Worm (Caenorhabditis elegans) whole organism, late embryonic: Measurements from ENCODE around the gene T08B6.1.

Experiments
- C08G9.2 ChIP-seq: sonication (generic microtip); optimal IDR thresholded peaks from 2 replicates; lab custom pipeline; 2016; ENCODE audit warnings: mild to moderate bottlenecking, missing genetic modification characterization, moderate library complexity, missing compliant biosample characterization
- C38D4.7 ChIP-seq: fragments of 200-800 bp; sonication (Bioruptor generic); optimal IDR thresholded peaks from 2 replicates; lab custom pipeline; 2018; ENCODE audit warnings: mild to moderate bottlenecking, missing genetic modification characterization, moderate library complexity, missing compliant biosample characterization
- K02D7.2 ChIP-seq: sonication (generic microtip); optimal IDR thresholded peaks from 2 replicates; lab custom pipeline; 2017; ENCODE audit warnings: mild to moderate bottlenecking, missing genetic modification characterization, missing compliant biosample characterization
- K09A11.1 ChIP-seq: sonication (generic microtip); optimal IDR thresholded peaks from 2 replicates; lab custom pipeline; 2017; ENCODE audit warnings: antibody characterized with exemption, mild to moderate bottlenecking, missing genetic modification characterization, missing compliant biosample characterization; ENCODE audit not compliant: insufficient read depth
- ahr-1 ChIP-seq: sonication (generic microtip); optimal IDR thresholded peaks from 2 replicates; lab custom pipeline; 2016; ENCODE audit warnings: missing genetic modification characterization, missing compliant biosample characterization
- ceh-24 ChIP-seq: sonication (generic microtip); optimal IDR thresholded peaks from 2 replicates; lab custom pipeline; 2016; ENCODE audit warnings: mild to moderate bottlenecking, missing genetic modification characterization, missing compliant biosample characterization
- ceh-30 ChIP-seq: fragments of 150-350 bp; optimal IDR thresholded peaks from 2 replicates; lab custom pipeline; 2014; ENCODE audit warnings: missing biosample characterization, missing genetic modification characterization
- ceh-34 ChIP-seq: sonication (generic microtip); optimal IDR thresholded peaks from 2 replicates; lab custom pipeline; 2016; ENCODE audit warnings: mild to moderate bottlenecking, missing genetic modification characterization, missing compliant biosample characterization
- ceh-48 ChIP-seq: sonication (generic microtip); optimal IDR thresholded peaks from 2 replicates; lab custom pipeline; 2016; ENCODE audit warnings: missing genetic modification characterization, inconsistent platforms, missing compliant biosample characterization
- ceh-6 ChIP-seq: fragments of 200-800 bp; sonication (Bioruptor generic); optimal IDR thresholded peaks from 2 replicates; lab custom pipeline; 2018; ENCODE audit warnings: mild to moderate bottlenecking, missing genetic modification characterization, missing compliant biosample characterization
- che-1 ChIP-seq: sonication (generic microtip); optimal IDR thresholded peaks from 2 replicates; lab custom pipeline; 2016; ENCODE audit warnings: mild to moderate bottlenecking, missing genetic modification characterization, missing compliant biosample characterization
- dve-1 ChIP-seq: sonication (generic microtip); optimal IDR thresholded peaks from 2 replicates; lab custom pipeline; 2017; ENCODE audit warnings: antibody characterized with exemption, mild to moderate bottlenecking, missing genetic modification characterization, missing compliant biosample characterization
- elt-2 ChIP-seq: sonication (generic microtip); optimal IDR thresholded peaks from 2 replicates; lab custom pipeline; 2016; ENCODE audit warnings: missing genetic modification reagents, missing genetic modification characterization, missing compliant biosample characterization
- elt-4 ChIP-seq: sonication (generic microtip); optimal IDR thresholded peaks from 2 replicates; lab custom pipeline; 2016; ENCODE audit warnings: missing genetic modification characterization, missing compliant biosample characterization
- ets-4 ChIP-seq: sonication (generic microtip); optimal IDR thresholded peaks from 2 replicates; lab custom pipeline; 2016; ENCODE audit warnings: missing genetic modification characterization, missing compliant biosample characterization
- eyg-1 ChIP-seq: sonication (generic microtip); optimal IDR thresholded peaks from 2 replicates; lab custom pipeline; 2016; ENCODE audit warnings: missing genotype, missing genetic modification characterization, missing compliant biosample characterization
- fax-1 ChIP-seq: sonication (generic microtip); optimal IDR thresholded peaks from 2 replicates; lab custom pipeline; 2016; ENCODE audit warnings: missing genotype, missing genetic modification characterization, missing compliant biosample characterization
- fkh-10 ChIP-seq: fragments of 150-350 bp; optimal IDR thresholded peaks from 2 replicates; lab custom pipeline; 2014; ENCODE audit warnings: missing biosample characterization, missing genetic modification reagents, missing genetic modification characterization
- fkh-6 ChIP-seq: sonication (generic microtip); optimal IDR thresholded peaks from 2 replicates; lab custom pipeline; 2016; ENCODE audit warnings: missing genetic modification characterization, missing compliant biosample characterization
- hlh-13 ChIP-seq: fragments of 200-800 bp; sonication (Bioruptor generic); optimal IDR thresholded peaks from 2 replicates; lab custom pipeline; 2018; ENCODE audit warnings: mild to moderate bottlenecking, missing genetic modification characterization, missing compliant biosample characterization
- hlh-30 ChIP-seq: sonication (generic microtip); optimal IDR thresholded peaks from 2 replicates; lab custom pipeline; 2017; ENCODE audit warnings: antibody characterized with exemption, missing genetic modification characterization, missing compliant biosample characterization; ENCODE audit not compliant: insufficient read depth
- lin-11 ChIP-seq: fragments of 200-800 bp; sonication (Bioruptor generic); optimal IDR thresholded peaks from 2 replicates; lab custom pipeline; 2018; ENCODE audit warnings: mild to moderate bottlenecking, missing genetic modification characterization, missing compliant biosample characterization
- madf-2 ChIP-seq: sonication (generic microtip); optimal IDR thresholded peaks from 2 replicates; lab custom pipeline; 2017; ENCODE audit warnings: missing genetic modification characterization, missing compliant biosample characterization
- nfya-1 ChIP-seq: sonication (generic microtip); optimal IDR thresholded peaks from 2 replicates; lab custom pipeline; 2017; ENCODE audit warnings: missing genetic modification characterization, mild to moderate bottlenecking, missing compliant biosample characterization, antibody characterized with exemption, moderate library complexity
- nhr-11 ChIP-seq: fragments of 150-350 bp; optimal IDR thresholded peaks from 2 replicates; lab custom pipeline; 2014; ENCODE audit warnings: missing biosample characterization, missing genetic modification characterization
- nhr-232 ChIP-seq: sonication (generic microtip); optimal IDR thresholded peaks from 2 replicates; lab custom pipeline; 2016; ENCODE audit warnings: missing genetic modification characterization, missing compliant biosample characterization
- pag-3 ChIP-seq: sonication (generic microtip); optimal IDR thresholded peaks from 2 replicates; lab custom pipeline; 2016; ENCODE audit warnings: missing compliant biosample characterization, missing genetic modification characterization, borderline replicate concordance
- pha-2 ChIP-seq: sonication (generic microtip); optimal IDR thresholded peaks from 2 replicates; lab custom pipeline; 2017; ENCODE audit warnings: mild to moderate bottlenecking, missing genetic modification characterization, missing compliant biosample characterization
- pha-4 ChIP-seq: fragments of 150-350 bp; optimal IDR thresholded peaks from 2 replicates; lab custom pipeline; 2018; ENCODE audit warnings: missing biosample characterization, missing genetic modification reagents, missing genetic modification characterization
- pros-1 ChIP-seq: fragments of 150-350 bp; optimal IDR thresholded peaks from 2 replicates; lab custom pipeline; 2014; ENCODE audit warnings: missing biosample characterization, missing genetic modification reagents, missing genetic modification characterization
- ref-2 ChIP-seq: sonication (generic microtip); optimal IDR thresholded peaks from 2 replicates; lab custom pipeline; 2016; ENCODE audit warnings: missing genetic modification characterization, missing compliant biosample characterization
- sdc-2 ChIP-seq: sonication (generic microtip); optimal IDR thresholded peaks from 2 replicates; lab custom pipeline; 2016; ENCODE audit warnings: missing genotype, missing genetic modification characterization, missing compliant biosample characterization
- sox-4 ChIP-seq: sonication (generic microtip); optimal IDR thresholded peaks from 2 replicates; lab custom pipeline; 2017; ENCODE audit warnings: mild to moderate bottlenecking, missing genetic modification characterization, inconsistent platforms, missing compliant biosample characterization
- tbx-2 ChIP-seq: sonication (generic microtip); optimal IDR thresholded peaks from 2 replicates; lab custom pipeline; 2016; ENCODE audit warnings: missing genetic modification characterization, missing compliant biosample characterization
- unc-42 ChIP-seq: sonication (generic microtip); optimal IDR thresholded peaks from 2 replicates; lab custom pipeline; 2016; ENCODE audit warnings: missing genotype, missing genetic modification characterization, missing compliant biosample characterization
- unc-55 ChIP-seq: sonication (generic microtip); optimal IDR thresholded peaks from 2 replicates; lab custom pipeline; 2017; ENCODE audit warnings: missing biosample characterization, missing genetic modification reagents, missing genetic modification characterization

The T08B6.1 gene

ce11 chrIV:4915689-4916088 lies 28.5 kb upstream of the T08B6.1 start, which contains the start of gene str-155:
TSS of gene str-155 (plus strand) at chrIV:4915989.
- TF ChIP-seq ceh-34 (tag; lab: Kevin White, UChicago) (no peak), C08G9.2 (tag; lab: Kevin White, UChicago) (no peak), sox-4 (tag; lab: Kevin White, UChicago) (no peak), pros-1 (tag; lab: Kevin White, UChicago) (no peak), fkh-10 (GFP tag; lab: Kevin White, UChicago) (no peak), lin-11 (tag; lab: Kevin White, UChicago) (no peak), madf-2 (no peak), sdc-2 (tag; lab: Kevin White, UChicago) (no peak), unc-55 (GFP tag; lab: Kevin White, UChicago) (no peak), ets-4 (no peak), fkh-6 (tag; lab: Kevin White, UChicago) (no peak), K02D7.2 (tag; lab: Kevin White, UChicago) (no peak), che-1 (no peak), pha-4 (no peak)

ce11 chrIV:4913090-4913489 lies 25.9 kb upstream of the T08B6.1 start, which contains the start of gene str-156:
TSS of gene str-156 (plus strand) at chrIV:4913390.
- TF ChIP-seq K09A11.1 (tag; lab: Kevin White, UChicago) (no peak), dve-1 (tag; lab: Kevin White, UChicago) (no peak), ceh-48 (no peak), C38D4.7 (GFP tag; lab: Kevin White, UChicago) (no peak), hlh-13 (no peak)

DNA sequence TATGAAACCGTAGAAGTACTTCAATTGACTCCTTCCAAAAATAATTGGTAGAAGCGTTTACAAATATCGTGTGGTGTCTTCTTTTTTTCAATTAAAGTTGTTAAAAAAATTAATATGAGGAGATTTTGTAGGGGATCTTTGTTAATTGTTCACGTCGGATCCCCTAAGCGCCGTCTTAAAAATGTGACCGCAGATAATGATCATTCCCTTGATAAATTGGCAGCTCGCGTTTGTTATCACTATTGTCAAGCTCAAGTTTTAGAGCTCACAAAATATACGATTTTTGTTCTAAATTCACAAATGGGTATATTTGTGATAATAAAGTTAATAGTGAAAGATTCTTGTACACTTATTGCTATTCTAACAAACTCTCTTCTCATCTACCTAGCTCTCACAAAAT lies 21.9 kb upstream of the T08B6.1 start, which contains the start of gene str-159:
Gene str-159 (plus strand): TSS at position 301 of the 400 bp plus-strand sequence.
- TF ChIP-seq unc-42 (tag; lab: Kevin White, UChicago), result no peak
- no peak for TF ChIP-seq nhr-232 (tag; lab: Kevin White, UChicago)
- no peak for TF ChIP-seq pha-4

ce11 chrIV:4905645-4906135 lies 18.5 kb upstream of the T08B6.1 start, which contains the start of gene T08B6.4:
TSS of gene T08B6.4 (plus strand) at chrIV:4905695.
- no peak for TF ChIP-seq fkh-6 (tag; lab: Kevin White, UChicago)
- no peak for TF ChIP-seq C38D4.7 (GFP tag; lab: Kevin White, UChicago)
- TF ChIP-seq fax-1 (tag; lab: Kevin White, UChicago), result no peak
- no peak for TF ChIP-seq tbx-2 (tag; lab: Kevin White, UChicago)
- TF ChIP-seq elt-4 (tag; lab: Kevin White, UChicago), result no peak
- TF ChIP-seq ceh-6 (GFP tag; lab: Kevin White, UChicago), result no peak
- no peak for TF ChIP-seq hlh-30 (tag; lab: Kevin White, UChicago)
- TF ChIP-seq ahr-1 (tag; lab: Kevin White, UChicago), result no peak
- no peak for TF ChIP-seq nfya-1 (tag; lab: Kevin White, UChicago)
- TF ChIP-seq nhr-232 (tag; lab: Kevin White, UChicago), result no peak
- no peak for TF ChIP-seq pha-2 (tag; lab: Kevin White, UChicago)
- TF ChIP-seq che-1, result no peak
- no peak for TF ChIP-seq eyg-1 (tag; lab: Kevin White, UChicago)
- TF ChIP-seq ref-2 (tag; lab: Kevin White, UChicago), result no peak
- TF ChIP-seq pag-3 (tag; lab: Kevin White, UChicago), result no peak
- TF ChIP-seq ceh-30 (tag; lab: Kevin White, UChicago), result no peak
- TF ChIP-seq nhr-11 (tag; lab: Kevin White, UChicago), result no peak
- TF ChIP-seq elt-2 (tag; lab: Kevin White, UChicago), result no peak
- no peak for TF ChIP-seq ceh-24 (tag; lab: Kevin White, UChicago)
